Worm (Caenorhabditis elegans) whole organism, L1 larva: ENCODE measurements around the gene fbxa-32.

Experiments
- C04F5.9 ChIP-seq: sonication (generic microtip); optimal IDR thresholded peaks from 2 replicates; lab custom pipeline; 2016; ENCODE audit warnings: missing genetic modification characterization, missing compliant biosample characterization
- C34B4.2 ChIP-seq: sonication (generic microtip); optimal IDR thresholded peaks from 2 replicates; lab custom pipeline; 2017; ENCODE audit warnings: mild to moderate bottlenecking, missing genetic modification characterization, missing compliant biosample characterization
- alr-1 ChIP-seq: fragments of 200-800 bp; sonication (Bioruptor generic); optimal IDR thresholded peaks from 2 replicates; lab custom pipeline; 2018; ENCODE audit warnings: borderline replicate concordance, mild to moderate bottlenecking, missing genetic modification characterization, missing compliant biosample characterization
- ceh-63 ChIP-seq: fragments of 200-800 bp; sonication (Bioruptor generic); optimal IDR thresholded peaks from 2 replicates; lab custom pipeline; 2018; ENCODE audit warnings: mild to moderate bottlenecking, missing genetic modification characterization, missing compliant biosample characterization
- ceh-82 ChIP-seq, 3 experiments: fragments of 150-350 bp in 1 of 3; sonication (generic microtip) in 2 of 3; optimal IDR thresholded peaks; 2 replicates each; lab custom pipeline; 2014 to 2017; ENCODE audit warnings: missing biosample characterization in 3 of 3, missing genetic modification characterization in 3 of 3
- ceh-88 ChIP-seq: fragments of 200-800 bp; sonication (Bioruptor generic); IDR thresholded peaks from 2 replicates; pipeline ENCODE4 v1.3.6; 2022; ENCODE audit warnings: missing genetic modification characterization, missing compliant biosample characterization
- ceh-90 ChIP-seq: sonication (generic microtip); optimal IDR thresholded peaks from 2 replicates; lab custom pipeline; 2016; ENCODE audit warnings: missing genetic modification characterization, missing compliant biosample characterization
- ces-1 ChIP-seq: fragments of 150-350 bp; optimal IDR thresholded peaks from 2 replicates; lab custom pipeline; 2014; ENCODE audit warnings: missing biosample characterization, missing genetic modification reagents, missing genetic modification characterization
- dsc-1 ChIP-seq: sonication (generic microtip); optimal IDR thresholded peaks from 2 replicates; lab custom pipeline; 2016; ENCODE audit warnings: mild to moderate bottlenecking, missing genetic modification characterization, missing compliant biosample characterization
- efl-1 ChIP-seq, 4 experiments: fragments of 150-350 bp; optimal IDR thresholded peaks in 3 of 4; peaks in 1 of 4; 1 replicate in 1 of 4; 2 replicates in 3 of 4; lab custom pipeline; 2014; ENCODE audit warnings: missing biosample characterization in 2 of 4, missing genetic modification characterization in 2 of 4, missing genetic modification reagents in 2 of 4
- egl-13 ChIP-seq: sonication (generic microtip); optimal IDR thresholded peaks from 2 replicates; lab custom pipeline; 2016; ENCODE audit warnings: missing genotype, missing genetic modification reagents, missing genetic modification characterization, missing compliant biosample characterization
- egl-27 ChIP-seq, 2 experiments: fragments of 150-350 bp in 1 of 2; sonication (generic microtip); optimal IDR thresholded peaks; 3 replicates each; lab custom pipeline; 2017 to 2018; ENCODE audit warnings: missing biosample characterization in 2 of 2, missing genetic modification characterization in 2 of 2, missing genetic modification reagents in 2 of 2
- elt-2 ChIP-seq: sonication (generic microtip); optimal IDR thresholded peaks from 2 replicates; lab custom pipeline; 2016; ENCODE audit warnings: missing genetic modification characterization, mild to moderate bottlenecking, inconsistent platforms, missing compliant biosample characterization, missing genetic modification reagents
- fkh-10 ChIP-seq: sonication (generic microtip); optimal IDR thresholded peaks from 2 replicates; lab custom pipeline; 2017; ENCODE audit warnings: missing biosample characterization, missing genetic modification reagents, missing genetic modification characterization
- fkh-4 ChIP-seq: sonication (generic microtip); optimal IDR thresholded peaks from 2 replicates; lab custom pipeline; 2016; ENCODE audit warnings: missing compliant biosample characterization, missing genetic modification characterization, borderline replicate concordance
- fkh-8 ChIP-seq: sonication (generic microtip); optimal IDR thresholded peaks from 2 replicates; lab custom pipeline; 2016; ENCODE audit warnings: mild to moderate bottlenecking, missing genetic modification characterization, missing compliant biosample characterization
- hlh-17 ChIP-seq: fragments of 200-800 bp; sonication (Bioruptor generic); optimal IDR thresholded peaks from 2 replicates; lab custom pipeline; 2018; ENCODE audit warnings: missing genetic modification characterization, mild to moderate bottlenecking, missing compliant biosample characterization, moderate library complexity, borderline replicate concordance
- hpl-2 ChIP-seq: fragments of 150-350 bp; optimal IDR thresholded peaks from 2 replicates; lab custom pipeline; 2014; ENCODE audit warnings: missing biosample characterization, missing genetic modification reagents, missing genetic modification characterization
- isw-1 ChIP-seq: fragments of 200-800 bp; sonication (Bioruptor generic); IDR thresholded peaks from 2 replicates; pipeline ENCODE4 v1.3.6; 2022; ENCODE audit warnings: missing genetic modification characterization, missing compliant biosample characterization
- lin-14 ChIP-seq: fragments of 200-800 bp; sonication (Bioruptor generic); optimal IDR thresholded peaks from 2 replicates; lab custom pipeline; 2018; ENCODE audit warnings: mild to moderate bottlenecking, missing genetic modification characterization, moderate library complexity, missing compliant biosample characterization
- lin-15B ChIP-seq: fragments of 150-350 bp; sonication (generic microtip); optimal IDR thresholded peaks from 3 replicates; lab custom pipeline; 2014; ENCODE audit warnings: missing biosample characterization, missing genetic modification characterization
- lin-35 ChIP-seq, 2 experiments: fragments of 150-350 bp; optimal IDR thresholded peaks; 2 replicates each; lab custom pipeline; 2014; ENCODE audit warnings: missing biosample characterization in 2 of 2, missing genetic modification characterization in 2 of 2, missing genetic modification reagents in 2 of 2
- lin-39 ChIP-seq: fragments of 150-350 bp; optimal IDR thresholded peaks from 2 replicates; lab custom pipeline; 2014; ENCODE audit warnings: missing biosample characterization, missing genetic modification reagents, missing genetic modification characterization
- lir-3 ChIP-seq: sonication (generic microtip); optimal IDR thresholded peaks from 2 replicates; lab custom pipeline; 2016; ENCODE audit warnings: mild to moderate bottlenecking, missing genetic modification characterization, moderate library complexity, missing compliant biosample characterization; ENCODE audit not compliant: poor library complexity
- mab-9 ChIP-seq: fragments of 200-800 bp; sonication (Bioruptor generic); IDR thresholded peaks from 2 replicates; pipeline ENCODE4 v1.3.6; 2022; ENCODE audit warnings: missing genetic modification reagents, missing genetic modification characterization, missing compliant biosample characterization
- mep-1 ChIP-seq: fragments of 150-350 bp; optimal IDR thresholded peaks from 2 replicates; lab custom pipeline; 2014; ENCODE audit warnings: missing biosample characterization, missing genetic modification characterization
- nhr-11 ChIP-seq: fragments of 150-350 bp; optimal IDR thresholded peaks from 2 replicates; lab custom pipeline; 2014; ENCODE audit warnings: missing biosample characterization, missing genetic modification characterization
- nhr-20 ChIP-seq: sonication (generic microtip); optimal IDR thresholded peaks from 2 replicates; lab custom pipeline; 2016; ENCODE audit warnings: mild to moderate bottlenecking, missing genetic modification characterization, missing compliant biosample characterization
- nhr-28 ChIP-seq: fragments of 150-350 bp; optimal IDR thresholded peaks from 2 replicates; lab custom pipeline; 2014; ENCODE audit warnings: missing biosample characterization, missing genetic modification characterization
- nhr-84 ChIP-seq: sonication (generic microtip); optimal IDR thresholded peaks from 2 replicates; lab custom pipeline; 2017; ENCODE audit warnings: missing biosample characterization, missing genetic modification characterization
- nhr-85 ChIP-seq: sonication (generic microtip); peaks from one replicate; lab custom pipeline; 2016; ENCODE audit warnings: missing genetic modification characterization, inconsistent platforms, missing compliant biosample characterization
- pax-3 ChIP-seq: fragments of 200-800 bp; sonication (Bioruptor generic); optimal IDR thresholded peaks from 2 replicates; lab custom pipeline; 2018; ENCODE audit warnings: mild to moderate bottlenecking, missing genetic modification characterization, moderate library complexity, missing compliant biosample characterization
- pqm-1 ChIP-seq: sonication (generic microtip); optimal IDR thresholded peaks from 3 replicates; lab custom pipeline; 2017; ENCODE audit warnings: missing biosample characterization, missing genetic modification characterization
- skn-1 ChIP-seq: fragments of 150-350 bp; optimal IDR thresholded peaks from 2 replicates; lab custom pipeline; 2014; ENCODE audit warnings: missing biosample characterization, missing genetic modification characterization
- sup-37 ChIP-seq: fragments of 200-800 bp; sonication (Bioruptor generic); optimal IDR thresholded peaks from 2 replicates; lab custom pipeline; 2018; ENCODE audit warnings: mild to moderate bottlenecking, missing genetic modification characterization, missing compliant biosample characterization
- swsn-7 ChIP-seq: sonication (generic microtip); optimal IDR thresholded peaks from 2 replicates; lab custom pipeline; 2016; ENCODE audit warnings: missing genetic modification characterization, missing compliant biosample characterization
- tlp-1 ChIP-seq: fragments of 150-350 bp; optimal IDR thresholded peaks from 2 replicates; lab custom pipeline; 2014; ENCODE audit warnings: missing biosample characterization, missing genetic modification characterization
- unc-130 ChIP-seq: fragments of 150-350 bp; optimal IDR thresholded peaks from 2 replicates; lab custom pipeline; 2017; ENCODE audit warnings: missing biosample characterization, missing genetic modification characterization, inconsistent platforms
- unc-30 ChIP-seq: sonication (generic microtip); optimal IDR thresholded peaks from 2 replicates; lab custom pipeline; 2017; ENCODE audit warnings: missing biosample characterization, missing genetic modification characterization
- unc-62 ChIP-seq: fragments of 150-350 bp; optimal IDR thresholded peaks from 2 replicates; lab custom pipeline; 2014; ENCODE audit warnings: missing biosample characterization, missing genetic modification reagents, missing genetic modification characterization
- unc-98 ChIP-seq: fragments of 200-800 bp; sonication (Bioruptor generic); IDR thresholded peaks from 2 replicates; pipeline ENCODE4 v1.3.6; 2022; ENCODE audit warnings: missing genetic modification characterization, missing compliant biosample characterization
- xbp-1 ChIP-seq: sonication (generic microtip); optimal IDR thresholded peaks from 2 replicates; lab custom pipeline; 2016; ENCODE audit warnings: missing genetic modification characterization, missing compliant biosample characterization
- ztf-11 ChIP-seq, 2 experiments: sonication (generic microtip); optimal IDR thresholded peaks; 2 replicates each; lab custom pipeline; 2016 to 2017; ENCODE audit warnings: missing genetic modification characterization in 2 of 2, missing biosample characterization in 1 of 2, missing compliant biosample characterization in 1 of 2

The fbxa-32 gene

DNA sequence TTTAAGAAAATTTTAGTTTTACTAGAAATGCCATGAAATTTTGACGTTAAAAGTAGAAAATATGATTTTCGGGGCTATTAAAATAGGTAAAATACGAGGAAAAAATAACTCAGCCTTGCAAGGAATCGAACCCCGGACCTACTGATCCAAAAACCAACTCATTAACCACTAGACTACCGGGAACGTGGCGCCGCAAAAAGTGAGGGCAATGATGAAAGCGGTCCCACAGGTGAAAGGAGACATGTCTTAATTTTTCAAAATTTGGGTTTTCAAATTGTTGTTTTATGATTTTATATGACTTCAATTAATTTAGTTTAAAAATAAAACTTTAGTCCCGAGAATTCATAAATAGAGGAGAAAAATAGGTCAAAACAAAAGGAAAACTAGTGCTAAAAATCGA lies 38.4 kb downstream of the fbxa-32 start:
- no peak for TF ChIP-seq fkh-8 (tag; lab: Kevin White, UChicago)
- no peak for TF ChIP-seq efl-1 (optimal IDR thresholded peaks at IDR 0.05; lab: Kevin White, UChicago)
- TF ChIP-seq efl-1 (GFP tag; optimal IDR thresholded peaks at IDR 0.05 in 1 of 2; lab: Kevin White, UChicago): peak in 1 of 2 experiments; percentile 86
- no peak for TF ChIP-seq lir-3 (tag; lab: Kevin White, UChicago)

ce11 chrIII:1230174-1230573 lies 38.9 kb downstream of the fbxa-32 start, which contains the start of gene pes-4:
Gene pes-4, minus strand, starts transcription at chrIII:1230274.
- no peak for TF ChIP-seq lir-3 (tag; lab: Kevin White, UChicago)
- TF ChIP-seq lin-15B (tag; lab: Kevin White, UChicago): no peak
- TF ChIP-seq C34B4.2 (tag; lab: Kevin White, UChicago): no peak
- TF ChIP-seq mab-9 (GFP tag; lab: Robert Waterston, UW): no peak
- no peak for TF ChIP-seq nhr-11 (tag; lab: Kevin White, UChicago)
- TF ChIP-seq unc-130 (tag; lab: Kevin White, UChicago): no peak
- no peak for TF ChIP-seq unc-30
- no peak for TF ChIP-seq ztf-11 (tag; optimal IDR thresholded peaks at IDR 0.05; lab: Kevin White, UChicago)
- TF ChIP-seq sup-37 (GFP tag; lab: Kevin White, UChicago): no peak
- TF ChIP-seq swsn-7 (tag; lab: Kevin White, UChicago): no peak
- no peak for TF ChIP-seq C04F5.9 (tag; lab: Kevin White, UChicago)
- TF ChIP-seq fkh-8 (tag; lab: Kevin White, UChicago): no peak
- TF ChIP-seq lin-14 (GFP tag; lab: Kevin White, UChicago): no peak
- TF ChIP-seq mep-1 (tag; lab: Kevin White, UChicago): no peak
- TF ChIP-seq fkh-10: no peak
- no peak for TF ChIP-seq tlp-1 (tag; lab: Kevin White, UChicago)

- TF ChIP-seq nhr-20 (tag; lab: Kevin White, UChicago) (no peak), nhr-84 (tag; lab: Kevin White, UChicago) (no peak), elt-2 (tag; lab: Kevin White, UChicago) (no peak), dsc-1 (tag; lab: Kevin White, UChicago) (no peak), pax-3 (tag; lab: Kevin White, UChicago) (no peak), lin-39 (tag; lab: Kevin White, UChicago) (no peak), lin-35 (GFP tag; optimal IDR thresholded peaks at IDR 0.05; lab: Kevin White, UChicago) (no peak), ces-1 (no peak)
- TF ChIP-seq, all 84 proteins: peak for 0
Observed at ce11 chrIII:1229510-1229909, 39.5 kb downstream of the fbxa-32 start.

ce11 chrIII:1228593-1228992 lies 40.5 kb downstream of the fbxa-32 start:
- no peak for TF ChIP-seq nhr-85
- no peak for TF ChIP-seq C04F5.9 (tag; lab: Kevin White, UChicago)

ce11 chrIII:1226256-1226655 lies 42.8 kb downstream of the fbxa-32 start:
- TF ChIP-seq egl-13 (tag; lab: Kevin White, UChicago): no peak
- TF ChIP-seq lin-35 (GFP tag; optimal IDR thresholded peaks at IDR 0.05; lab: Kevin White, UChicago): no peak
- no peak for TF ChIP-seq ces-1
- no peak for TF ChIP-seq isw-1
- TF ChIP-seq egl-27 (tag; optimal IDR thresholded peaks at IDR 0.05; lab: Kevin White, UChicago): no peak
- no peak for TF ChIP-seq unc-62 (GFP tag; lab: Kevin White, UChicago)
- no peak for TF ChIP-seq alr-1 (tag; lab: Kevin White, UChicago)
- no peak for TF ChIP-seq ceh-82 (tag; optimal IDR thresholded peaks at IDR 0.05; lab: Kevin White, UChicago)
- no peak for TF ChIP-seq pqm-1 (tag; lab: Kevin White, UChicago)
- no peak for TF ChIP-seq ceh-63 (GFP tag; lab: Kevin White, UChicago)
- no peak for TF ChIP-seq hlh-17
- TF ChIP-seq unc-98 (GFP tag; lab: Robert Waterston, UW): no peak
- no peak for TF ChIP-seq ceh-88 (GFP tag; lab: Robert Waterston, UW)
- no peak for TF ChIP-seq fkh-8 (tag; lab: Kevin White, UChicago)
- no peak for TF ChIP-seq xbp-1 (tag; lab: Kevin White, UChicago)
- TF ChIP-seq nhr-84 (tag; lab: Kevin White, UChicago): no peak
- no peak for TF ChIP-seq skn-1 (tag; lab: Kevin White, UChicago)
- TF ChIP-seq nhr-28 (tag; lab: Kevin White, UChicago): no peak
- no peak for TF ChIP-seq dsc-1 (tag; lab: Kevin White, UChicago)
- TF ChIP-seq elt-2 (tag; lab: Kevin White, UChicago): no peak
- TF ChIP-seq ceh-90 (tag; lab: Kevin White, UChicago): no peak
- TF ChIP-seq fkh-4 (tag; lab: Kevin White, UChicago): no peak
- no peak for TF ChIP-seq sup-37 (GFP tag; lab: Kevin White, UChicago)
- TF ChIP-seq hpl-2 (GFP tag; lab: Kevin White, UChicago): no peak
- no peak for TF ChIP-seq lin-15B (tag; lab: Kevin White, UChicago)
